Worm (Caenorhabditis elegans): ENCODE results near the gene C06B8.7.

Gene C06B8.7

DNA sequence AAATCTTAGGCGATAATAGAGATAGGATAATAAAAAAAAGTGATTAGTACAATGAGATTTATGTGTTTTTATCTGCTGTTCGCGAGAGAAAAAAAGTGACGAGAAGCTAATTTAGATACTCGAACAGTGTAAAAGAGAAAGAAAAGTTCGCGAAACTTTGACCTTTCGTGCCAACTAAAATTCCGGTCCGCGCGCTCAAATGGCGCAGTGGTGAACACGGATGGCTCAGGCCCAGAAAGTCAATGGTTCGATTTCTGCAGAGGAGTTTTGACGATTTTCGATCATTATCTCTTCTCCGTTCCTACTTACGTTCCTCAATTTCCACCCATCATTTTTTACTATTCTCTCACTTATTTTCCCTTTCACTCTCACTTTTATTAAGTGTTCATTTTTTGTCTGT is 17.9 kb downstream of the C06B8.7 start:
- TF ChIP-seq hmg-4 (GFP tag; optimal IDR thresholded peaks at IDR 0.05) (no peak), scrt-1 (GFP tag; IDR thresholded peaks at IDR 0.05) (no peak), ets-7 (tag; optimal IDR thresholded peaks at IDR 0.05) (no peak), pes-1 (GFP tag; IDR thresholded peaks at IDR 0.05) (no peak), tbx-37 (GFP tag; conservative IDR thresholded peaks at IDR 0.05) (no peak), ama-1 (optimal IDR thresholded peaks at IDR 0.05) (no peak), hnd-1 (tag; optimal IDR thresholded peaks at IDR 0.05) (no peak), flt-1 (GFP tag; IDR thresholded peaks at IDR 0.05) (no peak), aly-1 (tag; optimal IDR thresholded peaks at IDR 0.05) (no peak), hmbx-1 (tag; optimal IDR thresholded peaks at IDR 0.05) (no peak), B0310.2 (tag; optimal IDR thresholded peaks at IDR 0.05) (no peak), sea-1 (GFP tag; conservative IDR thresholded peaks at IDR 0.05) (no peak), ceh-36 (tag; optimal IDR thresholded peaks at IDR 0.05) (no peak)

ce11 chrV:15517413-15517812 is 18.9 kb downstream of the C06B8.7 start, which contains the start of gene F21A3.3:
F21A3.3 (plus strand) TSS chrV:15517713.
- TF ChIP-seq ets-7 (tag; optimal IDR thresholded peaks at IDR 0.05) (no peak), aly-1 (tag; optimal IDR thresholded peaks at IDR 0.05) (no peak), B0310.2 (tag; optimal IDR thresholded peaks at IDR 0.05) (no peak), scrt-1 (GFP tag; IDR thresholded peaks at IDR 0.05) (no peak), hmbx-1 (tag; optimal IDR thresholded peaks at IDR 0.05) (no peak), ceh-13 (GFP tag; optimal IDR thresholded peaks at IDR 0.05) (no peak), sea-1 (GFP tag; conservative IDR thresholded peaks at IDR 0.05) (no peak), hnd-1 (tag; optimal IDR thresholded peaks at IDR 0.05) (no peak), tra-4 (tag; optimal IDR thresholded peaks at IDR 0.05) (no peak), hmg-4 (GFP tag; optimal IDR thresholded peaks at IDR 0.05) (no peak), ceh-36 (tag; optimal IDR thresholded peaks at IDR 0.05) (no peak), pes-1 (GFP tag; IDR thresholded peaks at IDR 0.05) (no peak), ama-1 (optimal IDR thresholded peaks at IDR 0.05) (no peak)

DNA sequence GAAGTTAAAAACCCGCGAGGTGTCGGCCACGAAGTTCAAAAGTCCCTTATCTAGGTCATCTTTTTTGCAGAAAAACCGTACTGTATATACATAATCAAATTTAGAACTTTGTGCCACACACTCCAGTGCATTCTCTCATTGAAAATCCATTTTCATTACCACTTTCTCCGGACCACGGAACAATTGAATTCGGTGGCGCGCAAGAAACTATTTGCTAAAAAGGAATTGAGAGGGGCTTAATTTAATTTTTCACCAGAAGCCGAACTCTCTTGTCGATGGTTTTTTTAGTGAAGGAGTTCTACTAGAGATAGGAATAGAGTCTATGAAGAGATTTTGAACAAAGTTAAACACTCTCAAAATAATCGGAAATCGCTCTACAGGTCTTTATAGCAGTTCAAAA is 21.3 kb downstream of the C06B8.7 start:
- no peak for TF ChIP-seq ceh-36 (tag; optimal IDR thresholded peaks at IDR 0.05)
- no peak for TF ChIP-seq F13C5.2 (tag; optimal IDR thresholded peaks at IDR 0.05)
- TF ChIP-seq aly-1 (tag; optimal IDR thresholded peaks at IDR 0.05): no peak
- TF ChIP-seq tbx-11 (GFP tag; IDR thresholded peaks at IDR 0.05): no peak
- TF ChIP-seq tra-4 (tag; optimal IDR thresholded peaks at IDR 0.05): no peak
- no peak for TF ChIP-seq hmg-4 (GFP tag; optimal IDR thresholded peaks at IDR 0.05)
- no peak for TF ChIP-seq ama-1 (optimal IDR thresholded peaks at IDR 0.05)
- no peak for TF ChIP-seq sea-1 (GFP tag; conservative IDR thresholded peaks at IDR 0.05)
- TF ChIP-seq tbx-37 (GFP tag; conservative IDR thresholded peaks at IDR 0.05): no peak
- no peak for TF ChIP-seq pes-1 (GFP tag; IDR thresholded peaks at IDR 0.05)
- no peak for TF ChIP-seq hmbx-1 (tag; optimal IDR thresholded peaks at IDR 0.05)
- TF ChIP-seq scrt-1 (GFP tag; IDR thresholded peaks at IDR 0.05): no peak
- no peak for TF ChIP-seq flt-1 (GFP tag; IDR thresholded peaks at IDR 0.05)
- no peak for TF ChIP-seq ceh-13 (GFP tag; optimal IDR thresholded peaks at IDR 0.05)
- TF ChIP-seq hnd-1 (tag; optimal IDR thresholded peaks at IDR 0.05): no peak
- TF ChIP-seq ets-7 (tag; optimal IDR thresholded peaks at IDR 0.05): no peak
- no peak for TF ChIP-seq B0310.2 (tag; optimal IDR thresholded peaks at IDR 0.05)

DNA sequence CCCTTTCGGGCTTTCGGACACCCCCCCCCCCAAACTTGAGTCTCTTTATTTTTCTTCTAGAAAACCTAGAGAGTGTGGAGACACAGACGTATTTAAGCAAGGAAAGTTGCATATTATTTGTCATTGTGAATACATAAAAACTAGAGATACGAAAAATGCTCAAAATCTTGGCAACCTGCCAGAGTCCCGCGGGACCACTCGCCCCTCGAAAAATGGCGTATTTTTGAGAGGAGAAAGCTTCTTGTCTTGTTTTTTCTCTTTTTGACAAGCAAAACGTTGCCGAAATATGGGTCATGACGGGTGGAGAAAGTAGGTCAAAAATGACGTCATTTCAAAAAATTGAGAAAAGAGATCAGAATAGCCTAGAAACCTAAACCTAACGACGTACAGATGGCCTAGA is 21.9 kb downstream of the C06B8.7 start:
- no peak for TF ChIP-seq ceh-13 (GFP tag; optimal IDR thresholded peaks at IDR 0.05)
- TF ChIP-seq pes-1 (GFP tag; IDR thresholded peaks at IDR 0.05): no peak
- no peak for TF ChIP-seq B0310.2 (tag; optimal IDR thresholded peaks at IDR 0.05)

- TF ChIP-seq B0310.2 (tag; optimal IDR thresholded peaks at IDR 0.05): no peak
Observed at ce11 chrV:15521920-15522319, 23.4 kb downstream of the C06B8.7 start, which contains the start of gene lgc-31. lgc-31 (minus strand) TSS chrV:15522020.

DNA sequence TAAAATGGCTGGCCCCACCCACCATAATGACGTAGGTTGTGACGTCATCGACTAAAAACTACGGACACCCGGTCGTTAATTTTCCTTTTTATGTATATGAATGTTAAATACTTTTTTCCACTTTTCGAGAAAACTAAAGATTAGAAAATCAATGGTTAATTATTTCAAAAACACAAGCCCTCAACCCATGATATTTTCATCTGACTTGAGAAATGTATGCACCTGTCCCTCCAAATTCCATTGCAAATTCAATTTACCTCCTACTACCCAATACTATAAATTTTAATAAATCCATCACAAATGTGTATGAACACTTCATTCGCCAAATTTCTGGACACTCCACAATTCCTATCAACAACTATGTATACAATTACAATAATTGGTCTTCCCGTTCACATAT is 30.5 kb downstream of the C06B8.7 start, which contains the start of gene srh-276:
srh-276 (plus strand) TSS at position 301 of the 400 bp plus-strand sequence.
- TF ChIP-seq hmbx-1 (tag; optimal IDR thresholded peaks at IDR 0.05) (no peak), aly-1 (tag; optimal IDR thresholded peaks at IDR 0.05) (no peak), hnd-1 (tag; optimal IDR thresholded peaks at IDR 0.05) (no peak), ets-7 (tag; optimal IDR thresholded peaks at IDR 0.05) (no peak), ceh-13 (GFP tag; optimal IDR thresholded peaks at IDR 0.05) (no peak), tra-4 (tag; optimal IDR thresholded peaks at IDR 0.05) (no peak), ama-1 (optimal IDR thresholded peaks at IDR 0.05) (no peak), tbx-37 (GFP tag; conservative IDR thresholded peaks at IDR 0.05) (no peak), ceh-36 (tag; optimal IDR thresholded peaks at IDR 0.05) (no peak), B0310.2 (tag; optimal IDR thresholded peaks at IDR 0.05) (no peak), pes-1 (GFP tag; IDR thresholded peaks at IDR 0.05) (no peak)

DNA sequence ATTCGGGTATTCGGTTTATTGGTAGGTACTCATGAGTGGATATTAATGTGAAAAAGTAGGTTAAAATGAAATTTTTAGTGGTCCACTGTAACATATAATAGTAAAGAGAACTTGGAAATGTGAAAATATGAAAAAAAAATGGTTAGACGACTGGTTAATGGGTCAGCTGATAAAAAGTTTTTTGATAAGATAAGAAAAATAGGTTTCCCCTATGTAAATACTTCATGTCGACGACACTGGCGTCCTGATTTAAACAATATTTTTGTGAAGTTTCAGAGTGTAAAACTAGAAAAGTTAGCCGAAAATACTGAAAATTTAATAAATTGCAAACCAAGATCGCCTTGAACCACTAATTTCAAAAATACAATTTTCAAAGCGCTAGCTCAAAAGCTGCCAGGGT is 34.6 kb downstream of the C06B8.7 start, which contains the start of gene F21A3.11:
F21A3.11 (minus strand) TSS at position 117 of the 400 bp plus-strand sequence.
- TF ChIP-seq scrt-1 (GFP tag; IDR thresholded peaks at IDR 0.05) (no peak), hmg-4 (GFP tag; optimal IDR thresholded peaks at IDR 0.05) (no peak), pes-1 (GFP tag; IDR thresholded peaks at IDR 0.05) (no peak), tbx-37 (GFP tag; conservative IDR thresholded peaks at IDR 0.05) (no peak), flt-1 (GFP tag; IDR thresholded peaks at IDR 0.05) (no peak), hmbx-1 (tag; optimal IDR thresholded peaks at IDR 0.05) (no peak), hnd-1 (tag; optimal IDR thresholded peaks at IDR 0.05) (no peak), ama-1 (optimal IDR thresholded peaks at IDR 0.05) (no peak), B0310.2 (tag; optimal IDR thresholded peaks at IDR 0.05) (no peak), tbx-11 (GFP tag; IDR thresholded peaks at IDR 0.05) (no peak), F13C5.2 (tag; optimal IDR thresholded peaks at IDR 0.05) (no peak), ets-7 (tag; optimal IDR thresholded peaks at IDR 0.05) (no peak), tra-4 (tag; optimal IDR thresholded peaks at IDR 0.05) (no peak), sea-1 (GFP tag; conservative IDR thresholded peaks at IDR 0.05) (no peak), aly-1 (tag; optimal IDR thresholded peaks at IDR 0.05) (no peak), ceh-13 (GFP tag; optimal IDR thresholded peaks at IDR 0.05) (no peak)

ce11 chrV:15533864-15534263 is 35.3 kb downstream of the C06B8.7 start, which contains the start of gene F21A3.2:
F21A3.2 (minus strand) TSS chrV:15533964.
- TF ChIP-seq tbx-37 (GFP tag; conservative IDR thresholded peaks at IDR 0.05): no peak
- no peak for TF ChIP-seq ama-1 (optimal IDR thresholded peaks at IDR 0.05)
- TF ChIP-seq hmg-4 (GFP tag; optimal IDR thresholded peaks at IDR 0.05): no peak
- no peak for TF ChIP-seq aly-1 (tag; optimal IDR thresholded peaks at IDR 0.05)
- TF ChIP-seq ceh-13 (GFP tag; optimal IDR thresholded peaks at IDR 0.05): no peak
- no peak for TF ChIP-seq scrt-1 (GFP tag; IDR thresholded peaks at IDR 0.05)
- no peak for TF ChIP-seq F13C5.2 (tag; optimal IDR thresholded peaks at IDR 0.05)
- TF ChIP-seq sea-1 (GFP tag; conservative IDR thresholded peaks at IDR 0.05): no peak
- TF ChIP-seq hmbx-1 (tag; optimal IDR thresholded peaks at IDR 0.05): no peak
- TF ChIP-seq B0310.2 (tag; optimal IDR thresholded peaks at IDR 0.05): no peak
- no peak for TF ChIP-seq pes-1 (GFP tag; IDR thresholded peaks at IDR 0.05)
- no peak for TF ChIP-seq tra-4 (tag; optimal IDR thresholded peaks at IDR 0.05)
- TF ChIP-seq ets-7 (tag; optimal IDR thresholded peaks at IDR 0.05): no peak
- TF ChIP-seq ceh-36 (tag; optimal IDR thresholded peaks at IDR 0.05): no peak
- TF ChIP-seq flt-1 (GFP tag; IDR thresholded peaks at IDR 0.05): no peak
- no peak for TF ChIP-seq hnd-1 (tag; optimal IDR thresholded peaks at IDR 0.05)
- no peak for TF ChIP-seq tbx-11 (GFP tag; IDR thresholded peaks at IDR 0.05)
